Fruit fly (Drosophila melanogaster) whole organism, embryonic: ENCODE results near the gene Drsl4.

Source experiments
- Aef1 ChIP-seq: fragments of 200-800 bp; sonication (Bioruptor generic); IDR thresholded peaks from 3 replicates; pipeline ENCODE4 v1.3.6; 2022; ENCODE audit warnings: missing biosample characterization, missing genetic modification characterization
- CG10654 ChIP-seq: fragments of 200-800 bp; sonication (Bioruptor generic); optimal IDR thresholded peaks from 2 replicates; lab custom pipeline; 2016; ENCODE audit warnings: missing biosample characterization, missing genetic modification characterization
- CG10979 ChIP-seq: fragments of 200-800 bp; sonication (Bioruptor generic); optimal IDR thresholded peaks from 2 replicates; lab custom pipeline; 2018; ENCODE audit warnings: missing biosample characterization, mild to moderate bottlenecking, missing genetic modification characterization, moderate library complexity
- CG11085 ChIP-seq: fragments of 200-800 bp; sonication (Bioruptor generic); IDR thresholded peaks from 2 replicates; pipeline ENCODE4 v1.3.6; 2022; ENCODE audit warnings: missing biosample characterization, missing genetic modification characterization
- CG14441 ChIP-seq: fragments of 200-800 bp; sonication (Bioruptor generic); IDR thresholded peaks from 2 replicates; pipeline ENCODE4 v1.3.6; 2022; ENCODE audit warnings: missing biosample characterization, missing genetic modification characterization
- CG14667 ChIP-seq: fragments of 200-800 bp; sonication (Bioruptor generic); IDR thresholded peaks from 2 replicates; pipeline ENCODE4 v1.3.6; 2022; ENCODE audit warnings: missing biosample characterization, missing genetic modification characterization
- CG15696 ChIP-seq: fragments of 200-800 bp; sonication (Bioruptor generic); optimal IDR thresholded peaks from 2 replicates; lab custom pipeline; 2019; ENCODE audit warnings: missing biosample characterization, mild to moderate bottlenecking, missing genetic modification characterization, moderate library complexity
- CG18262 ChIP-seq: fragments of 200-800 bp; optimal IDR thresholded peaks from 3 replicates; lab custom pipeline; 2019; ENCODE audit warnings: missing biosample characterization, mild to moderate bottlenecking, missing genetic modification characterization, moderate library complexity
- CG18764 ChIP-seq: fragments of 200-800 bp; sonication (Bioruptor generic); optimal IDR thresholded peaks from 3 replicates; lab custom pipeline; 2016; ENCODE audit warnings: missing biosample characterization, missing genetic modification characterization
- CG31365 ChIP-seq: fragments of 200-800 bp; sonication (Bioruptor generic); optimal IDR thresholded peaks from 2 replicates; lab custom pipeline; 2018; ENCODE audit warnings: missing biosample characterization, mild to moderate bottlenecking, missing genetic modification characterization
- CG32772 ChIP-seq: fragments of 200-800 bp; sonication (Bioruptor generic); IDR thresholded peaks from 2 replicates; pipeline ENCODE4 v1.3.6; 2022; ENCODE audit warnings: missing biosample characterization, missing genetic modification characterization
- CG33213 ChIP-seq: fragments of 200-800 bp; sonication (Bioruptor generic); optimal IDR thresholded peaks from 3 replicates; lab custom pipeline; 2016; ENCODE audit warnings: missing biosample characterization, missing genetic modification characterization
- CG3847 ChIP-seq: fragments of 200-800 bp; sonication (Bioruptor generic); IDR thresholded peaks from 2 replicates; pipeline ENCODE4 v1.3.6; 2022; ENCODE audit warnings: missing biosample characterization, missing genetic modification characterization
- CG42726 ChIP-seq: fragments of 200-800 bp; sonication (Bioruptor generic); IDR thresholded peaks from 2 replicates; pipeline ENCODE4 v1.3.6; 2022; ENCODE audit warnings: missing biosample characterization, missing genetic modification characterization; ENCODE audit not compliant: partially characterized antibody
- CG4730 ChIP-seq: fragments of 200-800 bp; sonication (Bioruptor generic); IDR thresholded peaks from 2 replicates; pipeline ENCODE4 v1.3.6; 2022; ENCODE audit warnings: missing biosample characterization, missing genetic modification characterization
- CG5245 ChIP-seq: fragments of 200-800 bp; sonication (Bioruptor generic); optimal IDR thresholded peaks from 3 replicates; lab custom pipeline; 2016; ENCODE audit warnings: missing biosample characterization, missing genetic modification characterization
- CG7372 ChIP-seq: fragments of 200-800 bp; sonication (Bioruptor generic); IDR thresholded peaks from 2 replicates; pipeline ENCODE4 v1.3.6; 2022; ENCODE audit warnings: missing biosample characterization, missing genetic modification characterization
- CG7839 ChIP-seq: fragments of 200-800 bp; sonication (Bioruptor generic); optimal IDR thresholded peaks from 3 replicates; lab custom pipeline; 2018; ENCODE audit warnings: missing biosample characterization, mild to moderate bottlenecking, missing genetic modification characterization, moderate library complexity
- CG7987 ChIP-seq: fragments of 200-800 bp; sonication (Bioruptor generic); optimal IDR thresholded peaks from 2 replicates; lab custom pipeline; 2018; ENCODE audit warnings: missing biosample characterization, mild to moderate bottlenecking, missing genetic modification characterization, moderate library complexity
- CG9932 ChIP-seq: fragments of 200-800 bp; sonication (Bioruptor generic); IDR thresholded peaks from 2 replicates; pipeline ENCODE4 v1.3.6; 2022; ENCODE audit warnings: missing biosample characterization, missing genetic modification characterization
- D19B ChIP-seq: fragments of 200-800 bp; sonication (Bioruptor generic); optimal IDR thresholded peaks from 2 replicates; lab custom pipeline; 2017; ENCODE audit warnings: missing biosample characterization, mild to moderate bottlenecking, missing genetic modification characterization
- Dbx ChIP-seq: fragments of 200-800 bp; sonication (Bioruptor generic); IDR thresholded peaks from 3 replicates; pipeline ENCODE4 v1.3.6; 2022; ENCODE audit warnings: missing biosample characterization, missing genetic modification characterization
- Dfd ChIP-seq, 2 experiments: fragments of >200 bp; optimal IDR thresholded peaks; 2 replicates each; lab custom pipeline; 2017; ENCODE audit warnings: missing biosample characterization in 2 of 2, missing genetic modification characterization in 2 of 2
- Dip2 ChIP-seq: fragments of 200-800 bp; sonication (Bioruptor generic); IDR thresholded peaks from 2 replicates; pipeline ENCODE4 v1.3.6; 2022; ENCODE audit warnings: missing biosample characterization, missing genetic modification characterization
- HHEX ChIP-seq: fragments of 200-800 bp; sonication (Bioruptor generic); optimal IDR thresholded peaks from 3 replicates; lab custom pipeline; 2017; ENCODE audit warnings: missing biosample characterization, mild to moderate bottlenecking, missing genetic modification characterization, missing genetic modification reagents
- Jarid2 ChIP-seq: fragments of 200-800 bp; sonication (Bioruptor generic); optimal IDR thresholded peaks from 3 replicates; lab custom pipeline; 2017; ENCODE audit warnings: mild to moderate bottlenecking, missing biosample characterization, missing genetic modification reagents, missing genetic modification characterization
- MBD-R2 ChIP-seq: fragments of 200-800 bp; sonication (Bioruptor generic); IDR thresholded peaks from 2 replicates; pipeline ENCODE4 v1.3.6; 2022; ENCODE audit warnings: missing biosample characterization, missing genetic modification characterization
- MTF-1 ChIP-seq: fragments of 200-800 bp; sonication (Bioruptor generic); optimal IDR thresholded peaks from 2 replicates; lab custom pipeline; 2018; ENCODE audit warnings: missing biosample characterization, mild to moderate bottlenecking, missing genetic modification characterization, borderline replicate concordance
- Mrtf ChIP-seq: fragments of 200-800 bp; sonication (Bioruptor generic); IDR thresholded peaks from 3 replicates; pipeline ENCODE4 v1.3.6; 2022; ENCODE audit warnings: missing biosample characterization, missing genetic modification characterization
- NK7.1 ChIP-seq: fragments of 200-800 bp; sonication (Bioruptor generic); optimal IDR thresholded peaks from 3 replicates; lab custom pipeline; 2016; ENCODE audit warnings: missing biosample characterization, missing genetic modification characterization
- NfI ChIP-seq: fragments of 200-800 bp; sonication (Bioruptor generic); optimal IDR thresholded peaks from 3 replicates; lab custom pipeline; 2018; ENCODE audit warnings: missing biosample characterization, mild to moderate bottlenecking, missing genetic modification characterization, moderate library complexity
- Rfx ChIP-seq: fragments of 200-800 bp; sonication (Bioruptor generic); IDR thresholded peaks from 2 replicates; pipeline ENCODE4 v1.3.6; 2022; ENCODE audit warnings: missing biosample characterization, missing genetic modification characterization
- Six4 ChIP-seq: fragments of 200-800 bp; sonication (Bioruptor generic); optimal IDR thresholded peaks from 2 replicates; lab custom pipeline; 2016; ENCODE audit warnings: missing biosample characterization, missing genetic modification characterization
- Xrp1 ChIP-seq: fragments of 200-800 bp; sonication (Bioruptor generic); IDR thresholded peaks from 2 replicates; pipeline ENCODE4 v1.3.6; 2022; ENCODE audit warnings: missing biosample characterization, missing genetic modification characterization
- bab2 ChIP-seq: fragments of 200-800 bp; sonication (Bioruptor generic); optimal IDR thresholded peaks from 2 replicates; lab custom pipeline; 2016; ENCODE audit warnings: missing biosample characterization, missing genetic modification characterization
- bbx ChIP-seq: fragments of 200-800 bp; sonication (Bioruptor generic); IDR thresholded peaks from 2 replicates; pipeline ENCODE4 v1.3.6; 2022; ENCODE audit warnings: missing biosample characterization, missing genetic modification characterization; ENCODE audit not compliant: partially characterized antibody
- chn ChIP-seq: fragments of 200-800 bp; sonication (Bioruptor generic); optimal IDR thresholded peaks from 2 replicates; lab custom pipeline; 2016; ENCODE audit warnings: missing biosample characterization, missing genetic modification characterization
- da ChIP-seq: fragments of 200-800 bp; sonication (Bioruptor generic); optimal IDR thresholded peaks from 2 replicates; lab custom pipeline; 2016; ENCODE audit warnings: missing biosample characterization, missing genetic modification characterization
- dati ChIP-seq: fragments of 200-800 bp; sonication (Bioruptor generic); IDR thresholded peaks from 2 replicates; pipeline ENCODE4 v1.3.6; 2022; ENCODE audit warnings: missing biosample characterization, missing genetic modification characterization
- onecut ChIP-seq: fragments of 200-800 bp; sonication (Bioruptor generic); IDR thresholded peaks from 2 replicates; pipeline ENCODE4 v1.3.6; 2022; ENCODE audit warnings: missing biosample characterization, missing genetic modification characterization
- otp ChIP-seq: fragments of 200-800 bp; sonication (Bioruptor generic); IDR thresholded peaks from 3 replicates; pipeline ENCODE4, ENCODE4 v1.3.6; 2022; ENCODE audit warnings: missing biosample characterization, missing genetic modification characterization
- p53 ChIP-seq: fragments of 200-800 bp; sonication (Bioruptor generic); optimal IDR thresholded peaks from 2 replicates; lab custom pipeline; 2016; ENCODE audit warnings: missing biosample characterization, missing genetic modification characterization
- prd ChIP-seq, 3 experiments: fragments of >200 bp in 2 of 3; fragments of 200-800 bp in 1 of 3; sonication (Bioruptor generic) in 1 of 3; optimal IDR thresholded peaks in 2 of 3; IDR thresholded peaks in 1 of 3; 2 replicates in 2 of 3; 3 replicates in 1 of 3; pipeline versions ENCODE4 v1.3.6 to Lab custom; 2017 to 2022; ENCODE audit warnings: missing biosample characterization in 1 of 3, missing genetic modification characterization in 1 of 3
- salm ChIP-seq: fragments of 200-800 bp; sonication (Bioruptor generic); optimal IDR thresholded peaks from 2 replicates; lab custom pipeline; 2018; ENCODE audit warnings: missing biosample characterization, mild to moderate bottlenecking, missing genetic modification characterization
- scrt ChIP-seq: fragments of 200-800 bp; sonication (Bioruptor generic); optimal IDR thresholded peaks from 2 replicates; lab custom pipeline; 2018; ENCODE audit warnings: missing biosample characterization, mild to moderate bottlenecking, missing genetic modification characterization, moderate library complexity
- sob ChIP-seq: fragments of 200-800 bp; sonication (Bioruptor generic); IDR thresholded peaks from 2 replicates; pipeline ENCODE4 v1.3.6; 2022; ENCODE audit warnings: missing biosample characterization, missing genetic modification characterization
- sr ChIP-seq: fragments of 200-800 bp; sonication (Bioruptor generic); IDR thresholded peaks from 3 replicates; pipeline ENCODE4 v1.3.6; 2022; ENCODE audit warnings: missing biosample characterization, missing genetic modification characterization
- stwl ChIP-seq: fragments of 200-800 bp; sonication (Bioruptor generic); optimal IDR thresholded peaks from 3 replicates; lab custom pipeline; 2018; ENCODE audit warnings: missing biosample characterization, mild to moderate bottlenecking, missing genetic modification characterization, moderate library complexity
- vvl ChIP-seq: fragments of 200-800 bp; sonication (Bioruptor generic); IDR thresholded peaks from 2 replicates; pipeline ENCODE4 v1.3.6; 2022; ENCODE audit warnings: missing biosample characterization, missing genetic modification characterization
- zfh1 ChIP-seq: fragments of 200-800 bp; sonication (Bioruptor generic); IDR thresholded peaks from 3 replicates; pipeline ENCODE4 v1.3.6; 2022; ENCODE audit warnings: missing biosample characterization, missing genetic modification characterization

Gene Drsl4

DNA sequence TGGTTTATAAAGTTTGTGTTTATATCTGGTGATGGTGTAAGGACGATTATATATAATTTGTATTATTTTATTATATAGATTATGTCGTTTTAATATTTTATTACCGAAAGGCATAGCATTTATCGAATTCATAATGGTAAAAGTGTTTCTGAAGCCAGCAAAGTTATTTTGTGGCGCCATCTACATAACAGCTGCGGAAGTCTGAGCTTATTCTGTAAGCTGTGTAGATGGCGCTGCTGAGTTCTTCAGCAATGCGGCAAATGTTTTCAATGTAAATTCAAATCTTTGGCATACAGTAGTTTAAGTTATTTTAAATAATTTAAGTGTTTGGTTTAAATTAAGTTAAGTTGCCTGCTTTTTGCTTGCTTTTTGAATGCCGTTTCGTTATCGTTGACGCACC, 27.0 kb upstream of the Drsl4 start (continued):
- TF ChIP-seq CG18262 (peak; percentile 29), CG3847 (GFP tag; lab: Robert Waterston, UW) (peak; percentile 28; the same call in 1 of the 2 replicates), dati (GFP tag; lab: Robert Waterston, UW) (0 out of 2 replicates have a peak, but pooled peaks have one; percentile 12), CG14441 (GFP tag; lab: Robert Waterston, UW) (peak; percentile 41; the same call in 1 of the 2 replicates), CG32772 (GFP tag; lab: Robert Waterston, UW) (peak; percentile 40; the same call in 1 of the 2 replicates), CG7987 (GFP tag; lab: Kevin White, UChicago) (no peak), bab2 (GFP tag; lab: Kevin White, UChicago) (peak; percentile 2), CG33213 (GFP tag; lab: Kevin White, UChicago) (peak; percentile 27), MBD-R2 (GFP tag; lab: Robert Waterston, UW) (peak; percentile 18; the same call in 1 of the 2 replicates), bbx (GFP tag; lab: Robert Waterston, UW) (no peak), otp (GFP tag; lab: Robert Waterston, UW) (peak; percentile 12; the same call in 1 of the 3 replicates), CG14667 (peak; percentile 47), prd (optimal IDR thresholded peaks at IDR 0.05; lab: Kevin White, UChicago) (no peak), prd (GFP tag; IDR thresholded peaks at IDR 0.05; lab: Robert Waterston, UW) (peak; percentile 53; the same call in 2 of the 3 replicates), zfh1 (GFP tag; lab: Robert Waterston, UW) (peak; percentile 38; the same call in 1 of the 3 replicates), onecut (GFP tag; lab: Robert Waterston, UW) (peak; percentile 46), CG4730 (GFP tag; lab: Robert Waterston, UW) (peak; percentile 58; the same call in 1 of the 2 replicates), MTF-1 (GFP tag; lab: Kevin White, UChicago) (peak; percentile 32), NK7.1 (GFP tag; lab: Kevin White, UChicago) (no peak), Mrtf (GFP tag; lab: Robert Waterston, UW) (peak; percentile 35; the same call in 2 of the 3 replicates), Rfx (GFP tag; lab: Robert Waterston, UW) (peak; percentile 83), CG31365 (tag; lab: Kevin White, UChicago) (no peak), CG42726 (peak; percentile 33; the same call in 1 of the 2 replicates), Six4 (peak; percentile 42), CG7839 (tag; lab: Kevin White, UChicago) (peak; percentile 49), CG5245 (peak; percentile 52), CG15696 (tag; lab: Kevin White, UChicago) (peak; percentile 18), chn (GFP tag; lab: Kevin White, UChicago) (no peak), p53 (GFP tag; lab: Kevin White, UChicago) (no peak), scrt (GFP tag; lab: Kevin White, UChicago) (no peak), sob (GFP tag; lab: Robert Waterston, UW) (peak; percentile 53; the same call in 1 of the 2 replicates), Aef1 (GFP tag; lab: Robert Waterston, UW) (peak; percentile 34; the same call in 1 of the 3 replicates), CG10979 (tag; lab: Kevin White, UChicago) (peak; percentile 36), HHEX (GFP tag; lab: Kevin White, UChicago) (peak; percentile 4), vvl (GFP tag; lab: Robert Waterston, UW) (peak; percentile 22; the same call in 1 of the 2 replicates), salm (tag; lab: Kevin White, UChicago) (no peak), NfI (no peak), stwl (tag; lab: Kevin White, UChicago) (peak; percentile 74), Xrp1 (GFP tag; lab: Robert Waterston, UW) (no peak), D19B (GFP tag; lab: Kevin White, UChicago) (no peak), CG18764 (GFP tag; lab: Kevin White, UChicago) (peak; percentile 12), CG7372 (GFP tag; lab: Robert Waterston, UW) (peak; percentile 37; the same call in 1 of the 2 replicates), Dbx (GFP tag; lab: Robert Waterston, UW) (peak; percentile 50; the same call in 1 of the 3 replicates), Dfd (GFP tag; optimal IDR thresholded peaks at IDR 0.05; lab: Kevin White, UChicago) (no peak), CG9932 (GFP tag; lab: Robert Waterston, UW) (peak; percentile 59), Jarid2 (GFP tag; lab: Kevin White, UChicago) (peak; percentile 4), da (GFP tag; lab: Kevin White, UChicago) (no peak), CG10654 (peak; percentile 35), Dip2 (GFP tag; lab: Robert Waterston, UW) (peak; percentile 94), sr (GFP tag; lab: Robert Waterston, UW) (0 out of 3 replicates have a peak, but pooled peaks have one; percentile 21), CG11085 (0 out of 2 replicates have a peak, but pooled peaks have one; percentile 44)
